Worm (Caenorhabditis elegans): ENCODE measurements around the gene clec-149.

DNA sequence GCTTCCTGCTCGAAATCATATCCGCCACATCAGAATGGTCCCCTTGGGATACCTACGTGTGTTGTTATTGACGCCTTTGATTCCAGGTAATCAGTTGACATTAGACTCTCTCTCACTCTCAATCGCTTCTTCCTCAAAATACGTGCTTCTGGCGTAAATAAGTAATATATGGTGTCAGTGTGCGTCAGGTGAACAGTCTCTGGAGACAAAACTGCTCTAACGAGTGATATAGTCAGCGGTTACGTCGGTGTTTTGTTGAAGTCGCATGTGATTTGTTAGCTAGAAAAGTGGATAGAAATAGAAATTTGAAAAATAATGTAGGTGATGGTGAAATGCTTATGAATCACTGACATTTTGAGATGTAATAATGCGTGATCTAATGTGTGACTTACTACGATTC is 21.0 kb upstream of the clec-149 start:
- TF ChIP-seq snpc-1.3 (tag; optimal IDR thresholded peaks at IDR 0.05; ENCODE audit: insufficient read depth) (no peak), rec-8 (tag; optimal IDR thresholded peaks at IDR 0.05) (no peak), egl-18 (GFP tag; IDR thresholded peaks at IDR 0.05) (no peak), ceh-100 (GFP tag; IDR thresholded peaks at IDR 0.05) (no peak), let-607 (tag; optimal IDR thresholded peaks at IDR 0.05) (no peak), unc-62 (GFP tag; optimal IDR thresholded peaks at IDR 0.05) (no peak), F10E7.11 (tag; optimal IDR thresholded peaks at IDR 0.05) (no peak), hmg-1.2 (GFP tag; IDR thresholded peaks at IDR 0.05) (no peak), ceh-40 (GFP tag; IDR thresholded peaks at IDR 0.05) (no peak), ztf-22 (GFP tag; optimal IDR thresholded peaks at IDR 0.05) (no peak)

All from whole organism, young adult.